Worm (Caenorhabditis elegans) whole organism, L4/young adult: ENCODE data around the gene ndx-9.

Experiments used
- W03F9.2 ChIP-seq: fragments of 150-350 bp; optimal IDR thresholded peaks from 2 replicates; lab custom pipeline; 2014; ENCODE audit warnings: missing biosample characterization, missing genetic modification characterization
- dao-5 ChIP-seq: sonication (generic microtip); optimal IDR thresholded peaks from 2 replicates; lab custom pipeline; 2016; ENCODE audit warnings: missing genotype, missing genetic modification characterization, moderate library complexity, missing compliant biosample characterization
- him-1 ChIP-seq: sonication (generic microtip); optimal IDR thresholded peaks from 2 replicates; lab custom pipeline; 2016; ENCODE audit warnings: missing genotype, missing genetic modification reagents, missing genetic modification characterization, missing compliant biosample characterization

ce11 chrIV:10964688-10965087, 47.1 kb downstream of the ndx-9 start:
- TF ChIP-seq him-1 (no peak), W03F9.2 (no peak), dao-5 (tag; lab: Kevin White, UChicago) (no peak)
